Fruit fly (Drosophila melanogaster): ENCODE data around the gene Pgk.

- TF ChIP-seq Sox15 (GFP tag; optimal IDR thresholded peaks at IDR 0.05): peak; percentile 83
- peak; percentile 92 for TF ChIP-seq OdsH (GFP tag; optimal IDR thresholded peaks at IDR 0.05)
- peak; percentile 78 for TF ChIP-seq CG11762 (GFP tag; optimal IDR thresholded peaks at IDR 0.05; ENCODE audit: insufficient read depth)
- TF ChIP-seq dac (GFP tag; optimal IDR thresholded peaks at IDR 0.05): peak; percentile 75
- peak; percentile 93 for TF ChIP-seq esn (GFP tag; optimal IDR thresholded peaks at IDR 0.05)
- TF ChIP-seq acj6 (GFP tag; optimal IDR thresholded peaks at IDR 0.05): peak; percentile 93
- TF ChIP-seq CG6854 (GFP tag; optimal IDR thresholded peaks at IDR 0.05): peak; percentile 67
- TF ChIP-seq CG34406 (GFP tag; optimal IDR thresholded peaks at IDR 0.05): peak; percentile 80
- peak; percentile 92 for TF ChIP-seq pdm3 (GFP tag; optimal IDR thresholded peaks at IDR 0.05)
- TF ChIP-seq fd59A (GFP tag; optimal IDR thresholded peaks at IDR 0.05): peak; percentile 69
- TF ChIP-seq Hr39 (GFP tag; optimal IDR thresholded peaks at IDR 0.05): peak; percentile 93
- peak; percentile 94 for TF ChIP-seq CG10631 (GFP tag; optimal IDR thresholded peaks at IDR 0.05)
Measured at dm6 chr2L:2759654-2760053, 6.8 kb upstream of the Pgk start, which contains the start of the genes HemK2, Snapin and Tnpo-SR.

Data from whole organism, prepupa.